Worm (Caenorhabditis elegans) whole organism, dauer: ENCODE measurements around the gene cthd-1.

Experiments
- unc-62 ChIP-seq: sonication (generic microtip); optimal IDR thresholded peaks from 2 replicates; lab custom pipeline; 2017; ENCODE audit warnings: missing biosample characterization, missing genetic modification reagents, missing genetic modification characterization

cthd-1 gene

ce11 chrV:9679166-9679565 is 1.1 kb downstream of the cthd-1 start, which contains the start of gene ZK287.9:
ZK287.9 (plus strand) TSS chrV:9679357.
- TF ChIP-seq unc-62 (GFP tag; lab: Kevin White, UChicago): no peak

DNA sequence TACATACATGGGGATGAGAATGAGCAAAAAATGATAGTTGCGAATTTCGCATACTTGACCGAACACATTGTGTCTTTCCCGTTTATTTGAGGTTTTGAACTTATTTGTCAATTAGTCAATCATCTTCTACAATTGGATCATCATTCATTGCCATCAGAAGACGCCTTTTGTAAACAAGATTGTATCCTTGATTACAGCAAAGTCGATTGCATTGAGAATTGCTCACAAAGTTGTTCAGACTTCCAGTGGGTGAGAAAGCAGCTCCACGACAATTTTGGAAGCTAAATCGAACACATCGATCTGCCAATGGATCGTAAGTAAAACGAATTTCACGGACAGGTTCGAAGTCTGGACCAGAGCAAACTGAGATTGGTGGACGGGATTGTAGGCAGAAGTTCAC is 2.2 kb downstream of the cthd-1 start:
- no peak for TF ChIP-seq unc-62 (GFP tag; lab: Kevin White, UChicago)

- TF ChIP-seq unc-62 (GFP tag; lab: Kevin White, UChicago): no peak
Measured at ce11 chrV:9685559-9685958, 7.5 kb downstream of the cthd-1 start, which contains the start of gene ZK287.4. ZK287.4 (minus strand) TSS chrV:9685659.

DNA sequence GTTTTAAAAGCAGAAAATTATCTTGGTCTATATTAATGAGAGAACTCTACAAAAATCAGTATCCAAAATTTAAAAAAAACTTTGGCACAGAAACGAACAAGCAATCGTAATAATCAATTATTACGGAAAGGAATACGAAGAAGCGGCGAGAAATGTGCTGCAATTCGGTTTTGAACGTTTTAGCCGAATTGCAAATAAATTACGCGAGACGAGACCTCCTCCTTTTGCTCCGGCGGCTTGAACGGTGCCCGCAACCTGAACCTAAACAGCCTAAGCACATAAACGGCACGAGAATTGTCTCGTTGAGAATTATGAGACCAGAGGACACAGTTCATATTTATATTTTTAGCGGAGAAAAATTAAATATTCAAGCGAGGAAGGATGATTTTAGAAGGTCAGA is 11.3 kb downstream of the cthd-1 start:
- no peak for TF ChIP-seq unc-62 (GFP tag; lab: Kevin White, UChicago)

ce11 chrV:9690099-9690572 is 12.1 kb downstream of the cthd-1 start, which contains the start of gene rbx-1:
rbx-1 (minus strand) TSS chrV:9690522.
- no peak for TF ChIP-seq unc-62 (GFP tag; lab: Kevin White, UChicago)

DNA sequence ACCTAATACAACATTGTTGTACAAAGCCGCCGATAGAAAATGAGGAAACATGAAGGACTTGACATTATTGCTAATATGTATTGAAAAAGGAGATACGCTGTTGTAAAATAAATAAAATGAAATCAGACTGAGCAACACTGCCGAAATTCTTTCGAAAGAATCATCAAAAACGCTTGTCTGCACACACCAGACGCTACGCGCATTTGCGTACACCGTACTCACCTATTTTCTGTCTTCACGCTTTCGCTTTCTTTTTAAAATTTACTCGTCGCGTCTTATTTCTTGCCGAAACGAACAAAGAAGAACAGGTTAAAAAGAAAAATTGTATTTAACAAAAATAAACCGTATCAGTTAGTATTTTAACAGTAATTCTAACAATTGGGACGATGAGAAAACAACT is 12.7 kb downstream of the cthd-1 start:
- no peak for TF ChIP-seq unc-62 (GFP tag; lab: Kevin White, UChicago)

DNA sequence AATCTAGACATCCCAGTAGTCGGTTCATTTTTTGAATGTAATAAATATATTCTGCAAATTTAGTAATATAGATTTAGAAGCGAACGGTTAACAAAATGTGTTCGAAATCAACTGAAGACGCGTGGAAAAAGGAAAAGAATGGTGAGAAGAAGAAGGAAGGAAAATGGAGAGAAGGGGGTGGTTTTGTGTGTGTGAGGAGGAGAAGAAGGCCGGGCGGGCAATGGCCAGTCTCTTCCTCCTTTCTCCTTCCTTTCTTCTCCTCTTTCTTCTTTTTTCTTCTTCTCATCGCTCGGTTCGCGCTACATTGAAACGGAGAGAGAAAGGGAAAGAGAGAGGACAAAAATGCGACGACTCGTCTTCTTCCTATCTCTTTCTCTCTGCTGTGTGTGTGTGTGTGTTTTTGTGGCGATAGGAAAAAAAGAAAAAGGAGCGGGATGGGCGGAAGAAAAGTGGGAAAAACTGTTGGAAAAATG is 14.1 kb downstream of the cthd-1 start, which contains the start of gene ztf-9:
Gene ztf-9 (minus strand): TSS at position 51 of the 473 bp plus-strand sequence.
- TF ChIP-seq unc-62 (GFP tag; lab: Kevin White, UChicago): no peak

DNA sequence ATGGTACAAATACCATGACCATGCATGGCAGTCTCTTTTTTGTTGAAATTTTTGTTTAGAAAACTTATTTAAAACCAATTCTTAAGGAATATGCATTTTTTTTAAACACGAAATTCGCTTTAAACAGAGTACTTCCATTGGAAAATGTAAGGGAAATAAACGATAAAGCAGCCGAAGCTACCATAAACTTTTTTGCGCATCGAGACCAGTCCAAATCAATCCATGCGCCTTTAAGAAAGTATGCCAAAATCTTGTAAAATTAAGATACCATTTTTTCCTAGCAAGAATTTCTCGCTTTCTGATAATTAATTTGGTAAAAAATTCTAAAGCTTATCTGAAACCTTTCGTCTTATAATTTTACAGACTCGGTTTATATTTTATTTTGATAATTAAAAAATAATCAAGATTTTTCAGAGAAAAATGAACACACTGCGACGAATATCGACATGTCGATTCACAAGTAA is 14.6 kb downstream of the cthd-1 start, which contains the start of gene ZK287.7:
Gene ZK287.7 (plus strand): TSS at position 414 of the 464 bp plus-strand sequence.
- TF ChIP-seq unc-62 (GFP tag; lab: Kevin White, UChicago): no peak

DNA sequence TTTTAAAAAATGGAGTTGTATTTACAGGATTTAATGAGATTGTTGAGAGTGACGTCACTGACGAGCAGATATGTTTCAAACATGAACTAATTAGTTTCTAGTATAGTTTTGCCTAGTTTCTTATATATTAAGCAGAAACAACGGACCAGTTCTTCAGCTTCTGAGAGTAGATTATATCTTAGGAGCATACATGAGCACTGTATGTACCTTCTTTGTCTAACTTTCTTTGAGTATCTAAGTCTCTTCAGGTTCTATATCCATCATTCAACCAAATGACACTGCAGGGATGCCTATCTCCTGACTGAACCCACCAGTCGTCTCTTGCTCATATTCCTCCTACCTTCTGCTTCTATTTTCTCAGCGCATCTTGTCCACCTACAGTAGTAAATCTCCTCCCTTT is 18.6 kb downstream of the cthd-1 start, which contains the start of gene her-1:
Gene her-1 (plus strand): TSS at position 301 of the 400 bp plus-strand sequence.
- TF ChIP-seq unc-62 (GFP tag; lab: Kevin White, UChicago): no peak

DNA sequence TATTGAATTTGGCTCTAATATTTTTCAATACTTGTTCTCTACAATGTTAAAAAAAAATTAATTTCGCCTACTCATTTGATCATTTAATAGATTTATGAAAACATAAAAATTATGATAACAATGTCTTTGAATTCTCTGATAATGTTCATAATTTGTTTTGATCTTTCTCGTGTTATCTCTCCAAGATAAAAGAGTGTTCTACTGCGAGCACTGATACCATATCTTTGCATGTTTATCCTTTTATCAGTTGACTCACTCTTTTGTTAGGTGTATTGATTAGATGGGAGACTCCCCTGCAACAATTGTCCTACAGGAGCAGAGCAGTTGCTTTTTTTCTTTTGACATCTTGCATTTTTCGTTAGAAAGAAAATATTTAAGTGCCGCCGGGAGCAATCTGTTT is 21.1 kb downstream of the cthd-1 start:
- TF ChIP-seq unc-62 (GFP tag; lab: Kevin White, UChicago): no peak

- no peak for TF ChIP-seq unc-62 (GFP tag; lab: Kevin White, UChicago)
Measured at ce11 chrV:9701861-9702260, 23.8 kb downstream of the cthd-1 start.

- TF ChIP-seq unc-62 (GFP tag; lab: Kevin White, UChicago): no peak
Measured at ce11 chrV:9702755-9703154, 24.7 kb downstream of the cthd-1 start, which contains the start of gene xbx-6. xbx-6 (plus strand) TSS chrV:9703055.

- no peak for TF ChIP-seq unc-62 (GFP tag; lab: Kevin White, UChicago)
Measured at ce11 chrV:9703549-9703948, 25.5 kb downstream of the cthd-1 start.

- no peak for TF ChIP-seq unc-62 (GFP tag; lab: Kevin White, UChicago)
Measured at ce11 chrV:9704399-9704798, 26.3 kb downstream of the cthd-1 start.

DNA sequence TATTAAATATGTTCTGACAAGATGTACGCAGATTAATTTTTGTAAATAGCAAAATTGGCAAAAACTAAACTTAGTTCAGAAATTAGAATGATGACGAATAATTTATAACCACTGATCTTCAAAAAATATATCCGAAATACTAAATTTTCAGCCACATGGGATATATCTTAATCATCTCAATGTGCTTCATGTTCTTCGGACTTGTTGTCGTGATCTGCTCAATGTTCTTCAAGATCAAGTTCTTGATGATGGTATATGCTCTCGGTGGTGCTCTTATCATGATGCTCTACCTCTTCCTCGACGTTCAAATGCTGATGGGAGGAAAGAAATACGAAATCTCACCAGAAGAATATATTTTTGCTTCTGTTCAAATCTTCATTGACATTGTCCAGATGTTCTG is 28.5 kb downstream of the cthd-1 start:
- TF ChIP-seq unc-62 (GFP tag; lab: Kevin White, UChicago): no peak

DNA sequence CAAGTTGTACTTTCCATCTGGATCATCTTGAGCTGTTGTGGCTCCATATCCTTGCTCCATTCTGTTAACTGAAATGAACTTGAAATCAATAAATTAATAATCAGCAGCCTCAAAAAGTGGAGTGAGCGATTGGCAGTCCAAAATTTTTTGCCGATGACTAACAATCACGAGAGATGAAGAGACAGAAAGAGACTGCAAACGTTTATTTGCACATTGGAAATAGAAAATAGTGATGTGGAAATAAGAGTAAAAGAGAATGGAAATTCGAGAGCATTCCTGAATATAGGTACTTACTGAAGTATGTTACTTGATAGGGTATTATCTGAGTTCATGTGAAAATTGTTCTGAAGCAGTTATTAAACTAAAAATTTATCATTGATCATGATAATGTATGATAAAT is 31.7 kb downstream of the cthd-1 start, which contains the start of gene tag-120:
Gene tag-120 (minus strand): TSS at position 68 of the 400 bp plus-strand sequence.
- no peak for TF ChIP-seq unc-62 (GFP tag; lab: Kevin White, UChicago)

- no peak for TF ChIP-seq unc-62 (GFP tag; lab: Kevin White, UChicago)
Measured at ce11 chrV:9711174-9711573, 33.1 kb downstream of the cthd-1 start.
